Worm (Caenorhabditis elegans) whole organism, L2 larva: ENCODE measurements around the gene F23F12.13.

Source experiments
- F13H6.1 ChIP-seq: sonication (generic microtip); optimal IDR thresholded peaks from 2 replicates; lab custom pipeline; 2016; ENCODE audit warnings: missing genetic modification characterization, missing compliant biosample characterization
- R02D3.7 ChIP-seq: fragments of 150-350 bp; optimal IDR thresholded peaks from 2 replicates; lab custom pipeline; 2014; ENCODE audit warnings: missing biosample characterization, missing genetic modification characterization
- Y55F3AM.14 ChIP-seq: fragments of 200-800 bp; sonication (Bioruptor generic); optimal IDR thresholded peaks from 2 replicates; lab custom pipeline; 2018; ENCODE audit warnings: mild to moderate bottlenecking, missing genetic modification characterization, missing compliant biosample characterization
- ZK546.5 ChIP-seq: sonication (generic microtip); optimal IDR thresholded peaks from 2 replicates; lab custom pipeline; 2017; ENCODE audit warnings: missing biosample characterization, missing genetic modification characterization
- alr-1 ChIP-seq: fragments of 150-350 bp; optimal IDR thresholded peaks from 2 replicates; lab custom pipeline; 2014; ENCODE audit warnings: missing biosample characterization, missing genetic modification characterization
- aly-2 ChIP-seq: fragments of 150-350 bp; optimal IDR thresholded peaks from 2 replicates; lab custom pipeline; 2014; ENCODE audit warnings: missing biosample characterization, missing genetic modification characterization
- ama-1 ChIP-seq: fragments of 150-350 bp; optimal IDR thresholded peaks from 2 replicates; lab custom pipeline; 2018; ENCODE audit warnings: inconsistent platforms
- blmp-1 ChIP-seq: sonication (generic microtip); optimal IDR thresholded peaks from 2 replicates; lab custom pipeline; 2017; ENCODE audit warnings: missing genetic modification characterization, mild to moderate bottlenecking, missing compliant biosample characterization, antibody characterized with exemption, moderate library complexity; ENCODE audit not compliant: insufficient read depth
- ceh-16 ChIP-seq: fragments of 150-350 bp; optimal IDR thresholded peaks from 2 replicates; lab custom pipeline; 2014; ENCODE audit warnings: missing biosample characterization, missing genetic modification characterization
- ceh-82 ChIP-seq: fragments of 150-350 bp; optimal IDR thresholded peaks from 2 replicates; lab custom pipeline; 2014; ENCODE audit warnings: missing biosample characterization, missing genetic modification characterization
- crh-2 ChIP-seq: sonication (generic microtip); optimal IDR thresholded peaks from 2 replicates; lab custom pipeline; 2017; ENCODE audit warnings: missing biosample characterization, missing genetic modification characterization
- dmd-4 ChIP-seq: sonication (generic microtip); optimal IDR thresholded peaks from 2 replicates; lab custom pipeline; 2017; ENCODE audit warnings: missing biosample characterization, missing genetic modification characterization
- egl-27 ChIP-seq: sonication (generic microtip); optimal IDR thresholded peaks from 3 replicates; lab custom pipeline; 2017; ENCODE audit warnings: missing biosample characterization, missing genetic modification reagents, missing genetic modification characterization
- elt-1 ChIP-seq: fragments of 150-350 bp; optimal IDR thresholded peaks from 2 replicates; lab custom pipeline; 2014; ENCODE audit warnings: missing biosample characterization, missing genetic modification characterization
- elt-3 ChIP-seq: sonication (generic microtip); optimal IDR thresholded peaks from 2 replicates; lab custom pipeline; 2017; ENCODE audit warnings: missing biosample characterization, missing genetic modification characterization
- fos-1 ChIP-seq: fragments of 150-350 bp; optimal IDR thresholded peaks from 2 replicates; lab custom pipeline; 2014; ENCODE audit warnings: missing biosample characterization, missing genetic modification characterization
- lin-11 ChIP-seq: fragments of 150-350 bp; sonication (generic microtip); optimal IDR thresholded peaks from 2 replicates; lab custom pipeline; 2014; ENCODE audit warnings: missing biosample characterization, missing genetic modification characterization, inconsistent platforms, mixed read lengths
- lin-39 ChIP-seq: fragments of 150-350 bp; optimal IDR thresholded peaks from 2 replicates; lab custom pipeline; 2014; ENCODE audit warnings: missing biosample characterization, missing genetic modification reagents, missing genetic modification characterization
- lsy-2 ChIP-seq, 2 experiments: fragments of 150-350 bp in 1 of 2; sonication (generic microtip) in 1 of 2; optimal IDR thresholded peaks; 2 replicates each; lab custom pipeline; 2014 to 2017; ENCODE audit warnings: missing biosample characterization in 2 of 2, missing genetic modification characterization in 2 of 2
- mab-5 ChIP-seq: fragments of 150-350 bp; optimal IDR thresholded peaks from 2 replicates; lab custom pipeline; 2014; ENCODE audit warnings: missing biosample characterization, missing genetic modification characterization
- mbf-1 ChIP-seq: sonication (generic microtip); optimal IDR thresholded peaks from 2 replicates; lab custom pipeline; 2017; ENCODE audit warnings: missing biosample characterization, missing genetic modification characterization
- mdl-1 ChIP-seq, 2 experiments: fragments of 150-350 bp in 1 of 2; sonication (generic microtip) in 1 of 2; optimal IDR thresholded peaks; 2 replicates each; lab custom pipeline; 2017; ENCODE audit warnings: missing biosample characterization in 2 of 2, missing genetic modification characterization in 2 of 2
- nhr-10 ChIP-seq: sonication (generic microtip); optimal IDR thresholded peaks from 2 replicates; lab custom pipeline; 2017; ENCODE audit warnings: missing biosample characterization, missing genetic modification characterization
- nhr-129 ChIP-seq: fragments of 150-350 bp; optimal IDR thresholded peaks from 2 replicates; lab custom pipeline; 2014; ENCODE audit warnings: missing biosample characterization, missing genetic modification characterization
- nhr-23 ChIP-seq: fragments of 150-350 bp; optimal IDR thresholded peaks from 2 replicates; lab custom pipeline; 2014; ENCODE audit warnings: missing biosample characterization, missing genetic modification reagents, missing genetic modification characterization
- nhr-237 ChIP-seq: fragments of 150-350 bp; optimal IDR thresholded peaks from 2 replicates; lab custom pipeline; 2014; ENCODE audit warnings: missing biosample characterization, missing genetic modification characterization
- nhr-25 ChIP-seq: fragments of 150-350 bp; sonication (generic microtip); optimal IDR thresholded peaks from 3 replicates; lab custom pipeline; 2014; ENCODE audit warnings: missing biosample characterization, missing genetic modification characterization
- nhr-6 ChIP-seq: fragments of 150-350 bp; optimal IDR thresholded peaks from 2 replicates; lab custom pipeline; 2014; ENCODE audit warnings: missing biosample characterization, missing genetic modification characterization
- peb-1 ChIP-seq: fragments of 150-350 bp; optimal IDR thresholded peaks from 2 replicates; lab custom pipeline; 2014; ENCODE audit warnings: missing biosample characterization, missing genetic modification characterization
- sem-4 ChIP-seq: fragments of 150-350 bp; optimal IDR thresholded peaks from 2 replicates; lab custom pipeline; 2014; ENCODE audit warnings: missing biosample characterization, missing genetic modification reagents, missing genetic modification characterization
- skn-1 ChIP-seq: sonication (generic microtip); optimal IDR thresholded peaks from 2 replicates; lab custom pipeline; 2017; ENCODE audit warnings: missing biosample characterization, missing genetic modification characterization
- sma-3 ChIP-seq: sonication (generic microtip); optimal IDR thresholded peaks from 2 replicates; lab custom pipeline; 2016; ENCODE audit warnings: missing genetic modification reagents, missing genetic modification characterization, missing compliant biosample characterization
- sma-9 ChIP-seq, 2 experiments: fragments of 150-350 bp in 1 of 2; sonication (generic microtip) in 1 of 2; optimal IDR thresholded peaks; 2 replicates each; lab custom pipeline; 2014 to 2016; ENCODE audit warnings: missing genetic modification characterization in 2 of 2, mild to moderate bottlenecking in 1 of 2, missing biosample characterization in 1 of 2, missing compliant biosample characterization in 1 of 2, missing genetic modification reagents in 1 of 2, moderate library complexity in 1 of 2
- snpc-4 ChIP-seq: fragments of 150-350 bp; optimal IDR thresholded peaks from 2 replicates; lab custom pipeline; 2014; ENCODE audit warnings: missing biosample characterization, missing genetic modification characterization
- unc-39 ChIP-seq: fragments of 150-350 bp; optimal IDR thresholded peaks from 2 replicates; lab custom pipeline; 2014; ENCODE audit warnings: missing biosample characterization, missing genetic modification characterization
- unc-55 ChIP-seq: fragments of 150-350 bp; sonication (generic microtip); optimal IDR thresholded peaks from 3 replicates; lab custom pipeline; 2014; ENCODE audit warnings: missing biosample characterization, missing genetic modification reagents, missing genetic modification characterization
- unc-62 ChIP-seq: fragments of 150-350 bp; optimal IDR thresholded peaks from 2 replicates; lab custom pipeline; 2014; ENCODE audit warnings: missing biosample characterization, missing genetic modification reagents, missing genetic modification characterization
- zag-1 ChIP-seq: fragments of 150-350 bp; optimal IDR thresholded peaks from 2 replicates; lab custom pipeline; 2014; ENCODE audit warnings: missing biosample characterization, missing genetic modification characterization
- ztf-1 ChIP-seq: fragments of 200-800 bp; sonication (Bioruptor generic); conservative IDR thresholded peaks from 2 replicates; pipeline ENCODE4 v1.3.6; 2022; ENCODE audit warnings: missing genetic modification characterization, missing compliant biosample characterization
- ztf-11 ChIP-seq: sonication (generic microtip); optimal IDR thresholded peaks from 2 replicates; lab custom pipeline; 2017; ENCODE audit warnings: missing biosample characterization, missing genetic modification characterization
- ztf-4 ChIP-seq: fragments of 150-350 bp; optimal IDR thresholded peaks from 2 replicates; lab custom pipeline; 2014; ENCODE audit warnings: missing biosample characterization, missing genetic modification characterization

F23F12.13 gene

ce11 chrIII:6464913-6465312 lies 30.6 kb upstream of the F23F12.13 start, which contains the start of gene nduf-2.2:
Gene nduf-2.2 (plus strand): TSS chrIII:6465222.
- no peak for TF ChIP-seq ztf-1 (GFP tag; lab: Robert Waterston, UW)
- TF ChIP-seq snpc-4: no peak
- no peak for TF ChIP-seq Y55F3AM.14 (GFP tag; lab: Kevin White, UChicago)
- TF ChIP-seq unc-39 (tag; lab: Kevin White, UChicago): no peak
- no peak for TF ChIP-seq skn-1 (tag; lab: Kevin White, UChicago)
- TF ChIP-seq mbf-1 (tag; lab: Kevin White, UChicago): no peak
- no peak for TF ChIP-seq elt-3 (tag; lab: Kevin White, UChicago)
- no peak for TF ChIP-seq lsy-2 (tag; optimal IDR thresholded peaks at IDR 0.05; lab: Kevin White, UChicago)
- no peak for TF ChIP-seq nhr-23 (tag; lab: Kevin White, UChicago)
- no peak for TF ChIP-seq nhr-237
- no peak for TF ChIP-seq elt-1
- no peak for TF ChIP-seq unc-55 (GFP tag; lab: Kevin White, UChicago)
- no peak for TF ChIP-seq F13H6.1 (tag; lab: Kevin White, UChicago)
- no peak for TF ChIP-seq blmp-1
- no peak for TF ChIP-seq lin-11 (tag; lab: Kevin White, UChicago)
- no peak for TF ChIP-seq fos-1
- no peak for TF ChIP-seq peb-1 (tag; lab: Kevin White, UChicago)

ce11 chrIII:6467005-6467404 lies 28.5 kb upstream of the F23F12.13 start, which contains the start of gene T26A5.2:
Gene T26A5.2 (plus strand): TSS chrIII:6467305.
- TF ChIP-seq ztf-4 (no peak), ceh-82 (tag; lab: Kevin White, UChicago) (no peak), alr-1 (tag; lab: Kevin White, UChicago) (no peak), zag-1 (tag; lab: Kevin White, UChicago) (no peak), fos-1 (no peak), sem-4 (tag; lab: Kevin White, UChicago) (no peak), egl-27 (tag; lab: Kevin White, UChicago) (no peak), ztf-11 (tag; lab: Kevin White, UChicago) (no peak), aly-2 (tag; lab: Kevin White, UChicago) (no peak), R02D3.7 (tag; lab: Kevin White, UChicago) (no peak), nhr-129 (tag; lab: Kevin White, UChicago) (no peak), peb-1 (tag; lab: Kevin White, UChicago) (no peak), nhr-10 (tag; lab: Kevin White, UChicago) (no peak)

- TF ChIP-seq dmd-4 (tag; lab: Kevin White, UChicago) (no peak), nhr-25 (tag; lab: Kevin White, UChicago) (no peak), nhr-129 (tag; lab: Kevin White, UChicago) (no peak), nhr-23 (tag; lab: Kevin White, UChicago) (no peak), fos-1 (no peak), crh-2 (no peak), snpc-4 (no peak), mab-5 (tag; lab: Kevin White, UChicago) (no peak), R02D3.7 (tag; lab: Kevin White, UChicago) (no peak), lin-11 (tag; lab: Kevin White, UChicago) (no peak), mdl-1 (tag; optimal IDR thresholded peaks at IDR 0.05; lab: Kevin White, UChicago) (no peak), mbf-1 (tag; lab: Kevin White, UChicago) (no peak), blmp-1 (no peak), alr-1 (tag; lab: Kevin White, UChicago) (no peak), nhr-6 (tag; lab: Kevin White, UChicago) (no peak), nhr-10 (tag; lab: Kevin White, UChicago) (no peak), ZK546.5 (tag; lab: Kevin White, UChicago) (no peak), sma-9 (GFP tag; optimal IDR thresholded peaks at IDR 0.05; lab: Kevin White, UChicago) (no peak), sma-9 (tag; optimal IDR thresholded peaks at IDR 0.05; lab: Kevin White, UChicago) (no peak), nhr-237 (no peak), ztf-4 (no peak)
Measured at ce11 chrIII:6471451-6471850, 24.0 kb upstream of the F23F12.13 start, which contains the start of gene wht-6. Gene wht-6 (plus strand): TSS chrIII:6471751.

- TF ChIP-seq lin-39 (tag; lab: Kevin White, UChicago) (no peak), crh-2 (no peak), skn-1 (tag; lab: Kevin White, UChicago) (no peak), sma-3 (no peak), sma-9 (GFP tag; optimal IDR thresholded peaks at IDR 0.05; lab: Kevin White, UChicago) (no peak), sma-9 (tag; optimal IDR thresholded peaks at IDR 0.05; lab: Kevin White, UChicago) (no peak), alr-1 (tag; lab: Kevin White, UChicago) (no peak), snpc-4 (no peak), nhr-23 (tag; lab: Kevin White, UChicago) (no peak), nhr-129 (tag; lab: Kevin White, UChicago) (no peak), lin-11 (tag; lab: Kevin White, UChicago) (no peak), ama-1 (lab: Kevin White, UChicago) (no peak), ceh-16 (no peak), unc-62 (GFP tag; lab: Kevin White, UChicago) (no peak), nhr-10 (tag; lab: Kevin White, UChicago) (no peak), mab-5 (tag; lab: Kevin White, UChicago) (no peak), nhr-237 (no peak), egl-27 (tag; lab: Kevin White, UChicago) (no peak)
Measured at ce11 chrIII:6476380-6476779, 19.1 kb upstream of the F23F12.13 start.
